Fruit fly (Drosophila melanogaster) whole organism, embryonic: ENCODE measurements around the gene CIA30.

Experiments used
- Bteb2 ChIP-seq: fragments of 200-800 bp; sonication (Bioruptor generic); optimal IDR thresholded peaks from 2 replicates; lab custom pipeline; 2016; ENCODE audit warnings: missing biosample characterization, missing genetic modification characterization
- C15 ChIP-seq: fragments of 200-800 bp; sonication (Bioruptor generic); IDR thresholded peaks from 3 replicates; pipeline ENCODE4 v1.3.6; 2022; ENCODE audit warnings: missing biosample characterization, missing genetic modification characterization
- CG12219 ChIP-seq: fragments of 200-800 bp; sonication (Bioruptor generic); optimal IDR thresholded peaks from 3 replicates; lab custom pipeline; 2018; ENCODE audit warnings: missing biosample characterization, mild to moderate bottlenecking, missing genetic modification characterization
- CG12236 ChIP-seq: fragments of 200-800 bp; sonication (Bioruptor generic); optimal IDR thresholded peaks from 2 replicates; lab custom pipeline; 2016; ENCODE audit warnings: missing biosample characterization, missing genetic modification characterization
- CG13424 ChIP-seq: fragments of 200-800 bp; sonication (Bioruptor generic); optimal IDR thresholded peaks from 2 replicates; lab custom pipeline; 2019; ENCODE audit warnings: missing biosample characterization, mild to moderate bottlenecking, missing genetic modification characterization, moderate library complexity
- CG17612 ChIP-seq: fragments of 200-800 bp; sonication (Bioruptor generic); IDR thresholded peaks from 2 replicates; pipeline ENCODE4 v1.3.6; 2022; ENCODE audit warnings: missing biosample characterization, missing genetic modification characterization
- CG18262 ChIP-seq: fragments of 200-800 bp; optimal IDR thresholded peaks from 3 replicates; lab custom pipeline; 2019; ENCODE audit warnings: missing biosample characterization, mild to moderate bottlenecking, missing genetic modification characterization, moderate library complexity
- CG1832 ChIP-seq: fragments of 200-800 bp; sonication (Bioruptor generic); optimal IDR thresholded peaks from 2 replicates; lab custom pipeline; 2017; ENCODE audit warnings: missing biosample characterization, mild to moderate bottlenecking, missing genetic modification characterization, inconsistent platforms
- CG18599 ChIP-seq: fragments of 200-800 bp; sonication (Bioruptor generic); optimal IDR thresholded peaks from 3 replicates; lab custom pipeline; 2017; ENCODE audit warnings: missing biosample characterization, missing genetic modification characterization, mild to moderate bottlenecking, moderate library complexity, missing genetic modification reagents
- CG2889 ChIP-seq: fragments of 200-800 bp; sonication (Bioruptor generic); IDR thresholded peaks from 3 replicates; pipeline ENCODE4 v1.3.6; 2022; ENCODE audit warnings: missing biosample characterization, missing genetic modification characterization
- CG31224 ChIP-seq: fragments of 200-800 bp; sonication (Bioruptor generic); IDR thresholded peaks from 2 replicates; pipeline ENCODE4 v1.3.6; 2022; ENCODE audit warnings: missing biosample characterization, missing genetic modification characterization
- CG34376 ChIP-seq: fragments of 200-800 bp; sonication (Bioruptor generic); optimal IDR thresholded peaks from 2 replicates; lab custom pipeline; 2018; ENCODE audit warnings: missing biosample characterization, mild to moderate bottlenecking, missing genetic modification characterization
- CG42726 ChIP-seq: fragments of 200-800 bp; sonication (Bioruptor generic); IDR thresholded peaks from 2 replicates; pipeline ENCODE4 v1.3.6; 2022; ENCODE audit warnings: missing biosample characterization, missing genetic modification characterization; ENCODE audit not compliant: partially characterized antibody
- CG4328 ChIP-seq: fragments of 200-800 bp; sonication (Bioruptor generic); optimal IDR thresholded peaks from 3 replicates; lab custom pipeline; 2017; ENCODE audit warnings: missing biosample characterization, missing genetic modification reagents, missing genetic modification characterization
- CG43689 ChIP-seq: fragments of 200-800 bp; sonication (Bioruptor generic); IDR thresholded peaks from 2 replicates; pipeline ENCODE4 v1.3.6; 2022; ENCODE audit warnings: missing biosample characterization, missing genetic modification characterization
- CG6765 ChIP-seq: fragments of 200-800 bp; sonication (Bioruptor generic); optimal IDR thresholded peaks from 3 replicates; lab custom pipeline; 2017; ENCODE audit warnings: missing biosample characterization, mild to moderate bottlenecking, missing genetic modification characterization
- CG8478 ChIP-seq: fragments of >200 bp; optimal IDR thresholded peaks from 2 replicates; lab custom pipeline; 2018
- Dad ChIP-seq: fragments of 200-800 bp; sonication (Bioruptor generic); optimal IDR thresholded peaks from 3 replicates; lab custom pipeline; 2016; ENCODE audit warnings: missing biosample characterization, missing genetic modification characterization
- E2f2 ChIP-seq: fragments of 200-800 bp; sonication (Bioruptor generic); IDR thresholded peaks from 2 replicates; pipeline ENCODE4 v1.3.6; 2022; ENCODE audit warnings: missing biosample characterization, missing genetic modification characterization
- Ets65A ChIP-seq: fragments of 200-800 bp; sonication (Bioruptor generic); peaks from one replicate; lab custom pipeline; 2016; ENCODE audit warnings: missing biosample characterization, missing genetic modification characterization
- GATAe ChIP-seq: fragments of 200-800 bp; sonication (Bioruptor generic); conservative IDR thresholded peaks from 2 replicates; pipeline ENCODE4 v1.3.6; 2022; ENCODE audit warnings: missing biosample characterization, missing genetic modification characterization
- Lpt ChIP-seq: fragments of >200 bp; optimal IDR thresholded peaks from 2 replicates; lab custom pipeline; 2018; ENCODE audit warnings: missing biosample characterization, missing genetic modification characterization
- MESR4 ChIP-seq: fragments of 200-800 bp; sonication (Bioruptor generic); optimal IDR thresholded peaks from 2 replicates; lab custom pipeline; 2018; ENCODE audit warnings: missing biosample characterization, mild to moderate bottlenecking, missing genetic modification characterization, moderate library complexity
- Med ChIP-seq: fragments of 200-800 bp; sonication (Bioruptor generic); peaks from one replicate; lab custom pipeline; 2016; ENCODE audit warnings: missing biosample characterization, missing genetic modification characterization, mild to moderate bottlenecking, inconsistent platforms, moderate library complexity
- Meics ChIP-seq: fragments of 200-800 bp; sonication (Bioruptor generic); optimal IDR thresholded peaks from 2 replicates; lab custom pipeline; 2017; ENCODE audit warnings: missing biosample characterization, mild to moderate bottlenecking, missing genetic modification characterization
- Optix ChIP-seq: fragments of 200-800 bp; sonication (Bioruptor generic); IDR thresholded peaks from 3 replicates; pipeline ENCODE4 v1.3.6; 2022; ENCODE audit warnings: missing biosample characterization, missing genetic modification characterization
- Ptx1 ChIP-seq: fragments of 200-800 bp; sonication (Bioruptor generic); IDR thresholded peaks from 2 replicates; pipeline ENCODE4 v1.3.6; 2022; ENCODE audit warnings: missing biosample characterization, missing genetic modification characterization
- Sin3A ChIP-seq: fragments of >200 bp; optimal IDR thresholded peaks from 2 replicates; lab custom pipeline; 2018
- Sry-δ ChIP-seq: fragments of 200-800 bp; sonication (Bioruptor generic); optimal IDR thresholded peaks from 2 replicates; lab custom pipeline; 2016; ENCODE audit warnings: missing biosample characterization, missing genetic modification characterization
- ab ChIP-seq: fragments of 200-800 bp; sonication (Bioruptor generic); optimal IDR thresholded peaks from 2 replicates; lab custom pipeline; 2016; ENCODE audit warnings: missing biosample characterization, missing genetic modification characterization
- ap ChIP-seq: fragments of 200-800 bp; sonication (Bioruptor generic); IDR thresholded peaks from 2 replicates; pipeline ENCODE4 v1.3.6; 2022; ENCODE audit warnings: missing biosample characterization, missing genetic modification characterization
- caup ChIP-seq: fragments of 200-800 bp; sonication (Bioruptor generic); optimal IDR thresholded peaks from 3 replicates; lab custom pipeline; 2017; ENCODE audit warnings: missing biosample characterization, mild to moderate bottlenecking, missing genetic modification characterization, moderate library complexity; ENCODE audit not compliant: severe bottlenecking
- croc ChIP-seq: fragments of 200-800 bp; sonication (Bioruptor generic); conservative IDR thresholded peaks from 3 replicates; pipeline ENCODE4 v1.3.6; 2022; ENCODE audit warnings: missing biosample characterization, missing genetic modification characterization
- crol ChIP-seq: fragments of 200-800 bp; sonication (Bioruptor generic); IDR thresholded peaks from 2 replicates; pipeline ENCODE4 v1.3.6; 2022; ENCODE audit warnings: missing biosample characterization, missing genetic modification characterization
- dimm ChIP-seq: fragments of 200-800 bp; sonication (Bioruptor generic); IDR thresholded peaks from 2 replicates; pipeline ENCODE4 v1.3.6; 2022; ENCODE audit warnings: missing biosample characterization, missing genetic modification characterization
- dmrt11E ChIP-seq: fragments of 200-800 bp; sonication (Bioruptor generic); optimal IDR thresholded peaks from 3 replicates; lab custom pipeline; 2018; ENCODE audit warnings: missing biosample characterization, mild to moderate bottlenecking, missing genetic modification characterization, moderate library complexity
- emc ChIP-seq: fragments of 200-800 bp; sonication (Bioruptor generic); optimal IDR thresholded peaks from 2 replicates; lab custom pipeline; 2016; ENCODE audit warnings: missing biosample characterization, missing genetic modification characterization
- ems ChIP-seq: fragments of 200-800 bp; sonication (Bioruptor generic); optimal IDR thresholded peaks from 3 replicates; lab custom pipeline; 2016; ENCODE audit warnings: missing biosample characterization, missing genetic modification characterization
- ewg ChIP-seq: fragments of 200-800 bp; sonication (Bioruptor generic); optimal IDR thresholded peaks from 3 replicates; lab custom pipeline; 2017; ENCODE audit warnings: mild to moderate bottlenecking, missing biosample characterization, missing genetic modification reagents, missing genetic modification characterization
- ftz-f1 ChIP-seq: fragments of 200-800 bp; sonication (Bioruptor generic); optimal IDR thresholded peaks from 2 replicates; lab custom pipeline; 2016; ENCODE audit warnings: missing biosample characterization, missing genetic modification characterization
- kay ChIP-seq: fragments of 200-800 bp; sonication (Bioruptor generic); optimal IDR thresholded peaks from 2 replicates; lab custom pipeline; 2016; ENCODE audit warnings: missing biosample characterization, missing genetic modification characterization
- lbe ChIP-seq: fragments of 200-800 bp; sonication (Bioruptor generic); optimal IDR thresholded peaks from 2 replicates; lab custom pipeline; 2016; ENCODE audit warnings: missing biosample characterization, mild to moderate bottlenecking, missing genetic modification characterization
- nom ChIP-seq: fragments of 200-800 bp; sonication (Bioruptor generic); optimal IDR thresholded peaks from 2 replicates; lab custom pipeline; 2017; ENCODE audit warnings: missing biosample characterization, missing genetic modification characterization, mild to moderate bottlenecking, moderate library complexity, missing genetic modification reagents
- org-1 ChIP-seq: fragments of 200-800 bp; sonication (Bioruptor generic); optimal IDR thresholded peaks from 2 replicates; lab custom pipeline; 2017; ENCODE audit warnings: missing biosample characterization, missing genetic modification characterization
- run ChIP-seq: fragments of 200-800 bp; sonication (Bioruptor generic); optimal IDR thresholded peaks from 3 replicates; lab custom pipeline; 2018; ENCODE audit warnings: missing biosample characterization, mild to moderate bottlenecking, missing genetic modification characterization
- sima ChIP-seq: fragments of 200-800 bp; sonication (Bioruptor generic); optimal IDR thresholded peaks from 2 replicates; lab custom pipeline; 2016; ENCODE audit warnings: missing biosample characterization, missing genetic modification characterization
- slp2 ChIP-seq: fragments of 200-800 bp; sonication (Bioruptor generic); optimal IDR thresholded peaks from 2 replicates; lab custom pipeline; 2016; ENCODE audit warnings: missing biosample characterization, missing genetic modification characterization
- so ChIP-seq: fragments of 200-800 bp; sonication (Bioruptor generic); IDR thresholded peaks from 3 replicates; pipeline ENCODE4 v1.3.6; 2022; ENCODE audit warnings: missing biosample characterization, missing genetic modification characterization
- tna ChIP-seq: fragments of 200-800 bp; sonication (Bioruptor generic); IDR thresholded peaks from 2 replicates; pipeline ENCODE4 v1.3.6; 2022; ENCODE audit warnings: missing biosample characterization, missing genetic modification characterization; ENCODE audit not compliant: partially characterized antibody
- toy ChIP-seq: fragments of 200-800 bp; sonication (Bioruptor generic); IDR thresholded peaks from 2 replicates; pipeline ENCODE4 v1.3.6; 2022; ENCODE audit warnings: missing biosample characterization, missing genetic modification characterization
- wdn ChIP-seq: fragments of 200-800 bp; sonication (Bioruptor generic); IDR thresholded peaks from 2 replicates; pipeline ENCODE4 v1.3.6; 2022; ENCODE audit warnings: missing biosample characterization, missing genetic modification characterization
- zen ChIP-seq: fragments of 200-800 bp; sonication (Bioruptor generic); optimal IDR thresholded peaks from 3 replicates; lab custom pipeline; 2018; ENCODE audit warnings: missing biosample characterization, mild to moderate bottlenecking, missing genetic modification characterization, moderate library complexity

Gene CIA30

dm6 chr3R:29773833-29774324 lies 37.1 kb downstream of the CIA30 start (continued):
- TF ChIP-seq wdn (peak; percentile 56), Meics (GFP tag; lab: Kevin White, UChicago) (peak; percentile 76), zen (tag; lab: Kevin White, UChicago) (peak; percentile 15), CG18599 (GFP tag; lab: Kevin White, UChicago) (peak; percentile 81), Lpt (GFP tag; lab: Kevin White, UChicago) (no peak), toy (peak; percentile 74), Ptx1 (GFP tag; lab: Robert Waterston, UW) (peak; percentile 78), CG31224 (GFP tag; lab: Robert Waterston, UW) (peak; percentile 64; the same call in 1 of the 2 replicates), tna (no peak), lbe (GFP tag; lab: Kevin White, UChicago) (no peak), slp2 (GFP tag; lab: Kevin White, UChicago) (peak; percentile 59), ap (GFP tag; lab: Robert Waterston, UW) (peak; percentile 51), CG4328 (peak; percentile 5), ftz-f1 (GFP tag; lab: Kevin White, UChicago) (no peak), E2f2 (GFP tag; lab: Robert Waterston, UW) (peak; percentile 34), Sin3A (lab: Kevin White, UChicago) (no peak), CG12236 (GFP tag; lab: Kevin White, UChicago) (peak; percentile 31), nom (peak; percentile 19), Optix (GFP tag; lab: Robert Waterston, UW) (peak; percentile 70; the same call in 1 of the 3 replicates), so (GFP tag; lab: Robert Waterston, UW) (peak; percentile 57; the same call in 2 of the 3 replicates), croc (GFP tag; lab: Robert Waterston, UW) (peak; percentile 55; the same call in 2 of the 3 replicates), Sry-δ (peak; percentile 2), CG18262 (tag; lab: Kevin White, UChicago) (peak; percentile 33), GATAe (GFP tag; lab: Robert Waterston, UW) (peak; percentile 91), run (no peak), sima (GFP tag; lab: Kevin White, UChicago) (no peak), CG42726 (GFP tag; lab: Robert Waterston, UW) (no peak), ab (GFP tag; lab: Kevin White, UChicago) (peak; percentile 49), Med (GFP tag; lab: Kevin White, UChicago) (peak; percentile 96), CG2889 (GFP tag; lab: Robert Waterston, UW) (peak; percentile 37; the same call in 1 of the 3 replicates), Ets65A (GFP tag; lab: Kevin White, UChicago) (peak; percentile 98), Dad (GFP tag; lab: Kevin White, UChicago) (peak; percentile 26), kay (peak; percentile 89), caup (GFP tag; lab: Kevin White, UChicago) (peak; percentile 60), CG12219 (GFP tag; lab: Kevin White, UChicago) (peak; percentile 59), dimm (no peak), crol (GFP tag; lab: Robert Waterston, UW) (no peak), C15 (GFP tag; lab: Robert Waterston, UW) (0 out of 3 replicates have a peak, but pooled peaks have one; percentile 18), ewg (GFP tag; lab: Kevin White, UChicago) (peak; percentile 33), CG1832 (no peak), CG8478 (no peak), CG34376 (peak; percentile 39), MESR4 (GFP tag; lab: Kevin White, UChicago) (no peak), Bteb2 (peak; percentile 41), CG6765 (peak; percentile 59), ems (GFP tag; lab: Kevin White, UChicago) (peak; percentile 75), CG43689 (peak; percentile 67), emc (GFP tag; lab: Kevin White, UChicago) (peak; percentile 68), CG13424 (tag; lab: Kevin White, UChicago) (peak; percentile 77), CG17612 (0 out of 2 replicates have a peak, but pooled peaks have one; percentile 48), org-1 (peak; percentile 48), dmrt11E (tag; lab: Kevin White, UChicago) (peak; percentile 28)
